Fruit fly (Drosophila melanogaster) whole organism, embryonic: ENCODE results near the gene vvl.

Experiments
- B-H2 ChIP-seq: fragments of 200-800 bp; sonication (Bioruptor generic); optimal IDR thresholded peaks from 2 replicates; lab custom pipeline; 2018; ENCODE audit warnings: missing biosample characterization, mild to moderate bottlenecking, missing genetic modification characterization
- CG10209 ChIP-seq: fragments of 200-800 bp; sonication (Bioruptor generic); optimal IDR thresholded peaks from 3 replicates; lab custom pipeline; 2017; ENCODE audit warnings: missing biosample characterization, mild to moderate bottlenecking, missing genetic modification characterization, missing genetic modification reagents
- CG10267 ChIP-seq: fragments of 200-800 bp; sonication (Bioruptor generic); optimal IDR thresholded peaks from 2 replicates; lab custom pipeline; 2018; ENCODE audit warnings: missing biosample characterization, mild to moderate bottlenecking, missing genetic modification characterization, moderate library complexity
- CG10366 ChIP-seq: fragments of 200-800 bp; sonication (Bioruptor generic); IDR thresholded peaks from 2 replicates; pipeline ENCODE4 v1.3.6; 2022; ENCODE audit warnings: missing biosample characterization, missing genetic modification characterization
- CG10979 ChIP-seq: fragments of 200-800 bp; sonication (Bioruptor generic); optimal IDR thresholded peaks from 2 replicates; lab custom pipeline; 2018; ENCODE audit warnings: missing biosample characterization, mild to moderate bottlenecking, missing genetic modification characterization, moderate library complexity
- CG1647 ChIP-seq: fragments of 200-800 bp; sonication (Bioruptor generic); optimal IDR thresholded peaks from 3 replicates; lab custom pipeline; 2016; ENCODE audit warnings: missing biosample characterization, missing genetic modification characterization
- CG17829 ChIP-seq: fragments of 200-800 bp; optimal IDR thresholded peaks from 2 replicates; lab custom pipeline; 2019; ENCODE audit warnings: missing biosample characterization, mild to moderate bottlenecking, missing genetic modification characterization, moderate library complexity
- CG1832 ChIP-seq: fragments of 200-800 bp; sonication (Bioruptor generic); optimal IDR thresholded peaks from 2 replicates; lab custom pipeline; 2017; ENCODE audit warnings: missing biosample characterization, mild to moderate bottlenecking, missing genetic modification characterization, inconsistent platforms
- CG2120 ChIP-seq: fragments of 200-800 bp; sonication (Bioruptor generic); optimal IDR thresholded peaks from 3 replicates; lab custom pipeline; 2016; ENCODE audit warnings: missing biosample characterization, missing genetic modification characterization
- CG2129 ChIP-seq: fragments of 200-800 bp; sonication (Bioruptor generic); IDR thresholded peaks from 2 replicates; pipeline ENCODE4 v1.3.6; 2022; ENCODE audit warnings: missing biosample characterization, missing genetic modification characterization; ENCODE audit not compliant: partially characterized antibody
- CG2199 ChIP-seq: fragments of 200-800 bp; sonication (Bioruptor generic); IDR thresholded peaks from 3 replicates; pipeline ENCODE4 v1.3.6; 2022; ENCODE audit warnings: missing biosample characterization, missing genetic modification characterization
- CG32532 ChIP-seq: fragments of 200-800 bp; sonication (Bioruptor generic); IDR thresholded peaks from 2 replicates; pipeline ENCODE4 v1.3.6; 2022; ENCODE audit warnings: missing biosample characterization, missing genetic modification characterization
- CG4854 ChIP-seq: fragments of 200-800 bp; sonication (Bioruptor generic); optimal IDR thresholded peaks from 2 replicates; lab custom pipeline; 2016; ENCODE audit warnings: missing biosample characterization, missing genetic modification characterization, inconsistent platforms
- CG8089 ChIP-seq: fragments of 200-800 bp; sonication (Bioruptor generic); optimal IDR thresholded peaks from 3 replicates; lab custom pipeline; 2016; ENCODE audit warnings: missing biosample characterization, missing genetic modification characterization
- CG8478 ChIP-seq: fragments of >200 bp; optimal IDR thresholded peaks from 2 replicates; lab custom pipeline; 2018
- CHES-1-like ChIP-seq: fragments of 200-800 bp; sonication (Bioruptor generic); optimal IDR thresholded peaks from 2 replicates; lab custom pipeline; 2016; ENCODE audit warnings: missing biosample characterization, missing genetic modification characterization
- Dbx ChIP-seq: fragments of 200-800 bp; sonication (Bioruptor generic); IDR thresholded peaks from 3 replicates; pipeline ENCODE4 v1.3.6; 2022; ENCODE audit warnings: missing biosample characterization, missing genetic modification characterization
- Dref ChIP-seq: fragments of 200-800 bp; sonication (Bioruptor generic); IDR thresholded peaks from 2 replicates; pipeline ENCODE4 v1.3.6; 2022; ENCODE audit warnings: missing biosample characterization, missing genetic modification characterization
- E2f1 ChIP-seq: fragments of 200-800 bp; sonication (Bioruptor generic); IDR thresholded peaks from 2 replicates; pipeline ENCODE4 v1.3.6; 2022; ENCODE audit warnings: missing biosample characterization, missing genetic modification characterization
- ERR ChIP-seq: fragments of 200-800 bp; sonication (Bioruptor generic); optimal IDR thresholded peaks from 2 replicates; lab custom pipeline; 2016; ENCODE audit warnings: missing biosample characterization, missing genetic modification characterization
- HmgZ ChIP-seq: fragments of 200-800 bp; sonication (Bioruptor generic); optimal IDR thresholded peaks from 2 replicates; lab custom pipeline; 2018; ENCODE audit warnings: missing biosample characterization, mild to moderate bottlenecking, missing genetic modification characterization
- Max ChIP-seq: fragments of 200-800 bp; sonication (Bioruptor generic); optimal IDR thresholded peaks from 2 replicates; lab custom pipeline; 2016; ENCODE audit warnings: missing biosample characterization, mild to moderate bottlenecking, missing genetic modification characterization
- NK7.1 ChIP-seq: fragments of 200-800 bp; sonication (Bioruptor generic); optimal IDR thresholded peaks from 3 replicates; lab custom pipeline; 2016; ENCODE audit warnings: missing biosample characterization, missing genetic modification characterization
- Poxn ChIP-seq: fragments of 200-800 bp; sonication (Bioruptor generic); IDR thresholded peaks from 2 replicates; pipeline ENCODE4 v1.3.6; 2022; ENCODE audit warnings: missing biosample characterization, missing genetic modification characterization
- Trl ChIP-seq, 3 experiments: fragments of >200 bp in 2 of 3; fragments of 200-800 bp in 1 of 3; sonication (Bioruptor generic) in 1 of 3; optimal IDR thresholded peaks; 2 replicates in 1 of 3; 3 replicates in 2 of 3; lab custom pipeline; 2016 to 2017; ENCODE audit warnings: missing biosample characterization in 1 of 3, missing genetic modification characterization in 1 of 3
- YL-1 ChIP-seq: fragments of 200-800 bp; sonication (Bioruptor generic); optimal IDR thresholded peaks from 3 replicates; lab custom pipeline; 2017; ENCODE audit warnings: missing biosample characterization, mild to moderate bottlenecking, missing genetic modification characterization
- aop ChIP-seq: fragments of 200-800 bp; sonication (Bioruptor generic); IDR thresholded peaks from 2 replicates; pipeline ENCODE4 v1.3.6; 2022; ENCODE audit warnings: missing biosample characterization, missing genetic modification characterization
- bigmax ChIP-seq: fragments of 200-800 bp; sonication (Bioruptor generic); optimal IDR thresholded peaks from 2 replicates; lab custom pipeline; 2018; ENCODE audit warnings: missing biosample characterization, mild to moderate bottlenecking, missing genetic modification characterization
- chn ChIP-seq: fragments of 200-800 bp; sonication (Bioruptor generic); optimal IDR thresholded peaks from 2 replicates; lab custom pipeline; 2016; ENCODE audit warnings: missing biosample characterization, missing genetic modification characterization
- croc ChIP-seq: fragments of 200-800 bp; sonication (Bioruptor generic); conservative IDR thresholded peaks from 3 replicates; pipeline ENCODE4 v1.3.6; 2022; ENCODE audit warnings: missing biosample characterization, missing genetic modification characterization
- emc ChIP-seq: fragments of 200-800 bp; sonication (Bioruptor generic); optimal IDR thresholded peaks from 2 replicates; lab custom pipeline; 2016; ENCODE audit warnings: missing biosample characterization, missing genetic modification characterization
- eyg ChIP-seq: fragments of 200-800 bp; sonication (Bioruptor generic); optimal IDR thresholded peaks from 3 replicates; lab custom pipeline; 2016; ENCODE audit warnings: missing biosample characterization, missing genetic modification characterization
- insv ChIP-seq, 2 experiments: fragments of 200-800 bp; sonication (Bioruptor generic); optimal IDR thresholded peaks; 3 replicates each; lab custom pipeline; 2016 to 2018; ENCODE audit warnings: missing biosample characterization in 2 of 2, missing genetic modification characterization in 2 of 2
- knrl ChIP-seq: fragments of 200-800 bp; sonication (Bioruptor generic); IDR thresholded peaks from 3 replicates; pipeline ENCODE4 v1.3.6; 2022; ENCODE audit warnings: missing biosample characterization, missing genetic modification characterization; ENCODE audit not compliant: partially characterized antibody
- lbe ChIP-seq: fragments of 200-800 bp; sonication (Bioruptor generic); optimal IDR thresholded peaks from 2 replicates; lab custom pipeline; 2016; ENCODE audit warnings: missing biosample characterization, mild to moderate bottlenecking, missing genetic modification characterization
- mam ChIP-seq: fragments of 200-800 bp; sonication (Bioruptor generic); optimal IDR thresholded peaks from 3 replicates; lab custom pipeline; 2016; ENCODE audit warnings: missing biosample characterization, missing genetic modification characterization
- mirr ChIP-seq: fragments of 200-800 bp; sonication (Bioruptor generic); optimal IDR thresholded peaks from 3 replicates; lab custom pipeline; 2018; ENCODE audit warnings: missing biosample characterization, mild to moderate bottlenecking, missing genetic modification characterization
- nerfin-2 ChIP-seq: fragments of 200-800 bp; sonication (Bioruptor generic); IDR thresholded peaks from 2 replicates; pipeline ENCODE4 v1.3.6; 2022; ENCODE audit warnings: missing biosample characterization, missing genetic modification characterization; ENCODE audit not compliant: partially characterized antibody
- p53 ChIP-seq: fragments of 200-800 bp; sonication (Bioruptor generic); optimal IDR thresholded peaks from 2 replicates; lab custom pipeline; 2016; ENCODE audit warnings: missing biosample characterization, missing genetic modification characterization
- rib ChIP-seq: fragments of 200-800 bp; sonication (Bioruptor generic); IDR thresholded peaks from 2 replicates; pipeline ENCODE4 v1.3.6; 2022; ENCODE audit warnings: missing biosample characterization, missing genetic modification characterization
- sr ChIP-seq: fragments of 200-800 bp; sonication (Bioruptor generic); IDR thresholded peaks from 3 replicates; pipeline ENCODE4 v1.3.6; 2022; ENCODE audit warnings: missing biosample characterization, missing genetic modification characterization
- ttk ChIP-seq: fragments of 200-800 bp; sonication (Bioruptor generic); IDR thresholded peaks from 2 replicates; pipeline ENCODE4 v2.1.2; 2022; ENCODE audit warnings: missing biosample characterization, missing genetic modification characterization
- vnd ChIP-seq: fragments of 200-800 bp; sonication (Bioruptor generic); IDR thresholded peaks from 3 replicates; pipeline ENCODE4 v1.3.6; 2022; ENCODE audit warnings: missing biosample characterization, missing genetic modification characterization; ENCODE audit not compliant: partially characterized antibody
- z ChIP-seq: fragments of 200-800 bp; sonication (Bioruptor generic); IDR thresholded peaks from 3 replicates; pipeline ENCODE4 v1.3.6; 2022; ENCODE audit warnings: missing biosample characterization, missing genetic modification characterization

Gene vvl

DNA sequence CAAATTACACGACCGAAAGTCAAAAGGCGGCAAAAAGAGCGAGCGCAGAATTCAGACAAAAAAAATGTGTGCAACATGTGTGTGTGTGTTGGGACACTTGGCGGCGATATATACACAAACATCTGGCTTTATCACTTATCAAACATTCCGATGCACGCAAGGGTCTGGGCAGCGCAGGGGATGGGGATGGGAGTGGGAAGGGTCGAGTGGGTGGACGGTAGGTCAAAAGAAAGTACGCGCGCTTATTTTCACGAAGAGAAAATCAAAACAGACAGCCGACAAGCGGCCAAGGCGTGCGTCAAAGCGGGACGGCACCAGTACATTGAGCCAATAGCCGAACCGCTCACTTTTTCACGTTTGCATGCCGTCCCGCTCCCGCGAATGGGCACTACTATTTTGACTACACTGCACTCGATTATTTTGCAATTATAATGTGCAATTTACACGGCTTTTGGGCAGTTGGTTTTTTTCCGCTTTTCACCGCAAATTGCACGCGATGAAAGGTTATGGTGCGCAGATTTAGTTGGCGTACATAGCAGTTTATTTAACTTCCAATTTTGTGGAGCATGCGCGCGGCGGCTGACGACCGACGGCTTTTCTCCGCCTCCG lies 47.7 kb upstream of the vvl start (continued):
- no peak for TF ChIP-seq CG2120
- no peak for TF ChIP-seq CG4854
- TF ChIP-seq knrl (GFP tag; lab: Robert Waterston, UW) = peak; percentile 47; the same call in 2 of the 3 replicates
- TF ChIP-seq p53 = no peak
- peak; percentile 65 for TF ChIP-seq ERR (GFP tag; lab: Kevin White, UChicago)
- TF ChIP-seq YL-1 (GFP tag; lab: Kevin White, UChicago) = peak; percentile 97
- peak; percentile 13 for TF ChIP-seq CG10979 (tag; lab: Kevin White, UChicago)
- peak; percentile 87 for TF ChIP-seq chn (GFP tag; lab: Kevin White, UChicago)
- TF ChIP-seq CG1832 (GFP tag; lab: Kevin White, UChicago) = peak; percentile 97
- no peak for TF ChIP-seq aop
- TF ChIP-seq nerfin-2 (GFP tag; lab: Robert Waterston, UW) = no peak; the same call in 1 of the 2 replicates
- no peak for TF ChIP-seq NK7.1 (GFP tag; lab: Kevin White, UChicago)
- peak; percentile 72 for TF ChIP-seq HmgZ (tag; lab: Kevin White, UChicago)
- TF ChIP-seq eyg (GFP tag; lab: Kevin White, UChicago) = no peak
- TF ChIP-seq E2f1 (GFP tag; lab: Robert Waterston, UW) = peak; percentile 86
- no peak for TF ChIP-seq Trl (optimal IDR thresholded peaks at IDR 0.05; lab: Kevin White, UChicago)
- TF ChIP-seq Trl (GFP tag; optimal IDR thresholded peaks at IDR 0.05; lab: Kevin White, UChicago) = peak; percentile 3
- peak; percentile 53; the same call in 1 of the 2 replicates for TF ChIP-seq ttk (GFP tag; lab: Robert Waterston, UW)
- TF ChIP-seq z (GFP tag; lab: Robert Waterston, UW) = no peak
- TF ChIP-seq CG32532 = peak; percentile 47; the same call in 1 of the 2 replicates
- TF ChIP-seq rib (GFP tag; lab: Robert Waterston, UW) = peak; percentile 78
- no peak for TF ChIP-seq CG1647 (GFP tag; lab: Kevin White, UChicago)
- no peak for TF ChIP-seq CG10209 (GFP tag; lab: Kevin White, UChicago)
- peak; percentile 97 for TF ChIP-seq CG8478 (lab: Kevin White, UChicago)
- no peak for TF ChIP-seq lbe (GFP tag; lab: Kevin White, UChicago)
- TF ChIP-seq insv (GFP tag; optimal IDR thresholded peaks at IDR 0.05; lab: Kevin White, UChicago) = peak in 1 of 2 experiments; percentile 61
- no peak for TF ChIP-seq B-H2 (GFP tag; lab: Kevin White, UChicago)
- TF ChIP-seq sr (GFP tag; lab: Robert Waterston, UW) = peak; percentile 97
- no peak for TF ChIP-seq CG10267 (tag; lab: Kevin White, UChicago)
- TF ChIP-seq CG8089 (GFP tag; lab: Kevin White, UChicago) = no peak
- TF ChIP-seq croc = no peak
- TF ChIP-seq Dbx (GFP tag; lab: Robert Waterston, UW) = peak; percentile 41; the same call in 1 of the 3 replicates
- TF ChIP-seq CG2129 (GFP tag; lab: Robert Waterston, UW) = no peak
- peak; percentile 55; the same call in 1 of the 3 replicates for TF ChIP-seq CG2199
- peak; percentile 3 for TF ChIP-seq bigmax (GFP tag; lab: Kevin White, UChicago)
- TF ChIP-seq CG10366 (GFP tag; lab: Robert Waterston, UW) = no peak
- TF ChIP-seq emc (GFP tag; lab: Kevin White, UChicago) = no peak
- TF ChIP-seq Dref (GFP tag; lab: Robert Waterston, UW) = 0 out of 2 replicates have a peak, but pooled peaks have one; percentile 30
- TF ChIP-seq Poxn (GFP tag; lab: Robert Waterston, UW) = no peak
- no peak for TF ChIP-seq mirr
- TF ChIP-seq Max = peak; percentile 51
- TF ChIP-seq vnd (GFP tag; lab: Robert Waterston, UW) = peak; percentile 42; the same call in 1 of the 3 replicates
- TF ChIP-seq mam (GFP tag; lab: Kevin White, UChicago) = no peak
- peak; percentile 14 for TF ChIP-seq CG17829 (tag; lab: Kevin White, UChicago)
- TF ChIP-seq CHES-1-like = peak; percentile 54
